Fruit fly (Drosophila melanogaster): Measurements from ENCODE around the gene SPE.
A peak's percentile ranks its signal among the peaks of the same experiment; 100 is the strongest.

The SPE gene

DNA sequence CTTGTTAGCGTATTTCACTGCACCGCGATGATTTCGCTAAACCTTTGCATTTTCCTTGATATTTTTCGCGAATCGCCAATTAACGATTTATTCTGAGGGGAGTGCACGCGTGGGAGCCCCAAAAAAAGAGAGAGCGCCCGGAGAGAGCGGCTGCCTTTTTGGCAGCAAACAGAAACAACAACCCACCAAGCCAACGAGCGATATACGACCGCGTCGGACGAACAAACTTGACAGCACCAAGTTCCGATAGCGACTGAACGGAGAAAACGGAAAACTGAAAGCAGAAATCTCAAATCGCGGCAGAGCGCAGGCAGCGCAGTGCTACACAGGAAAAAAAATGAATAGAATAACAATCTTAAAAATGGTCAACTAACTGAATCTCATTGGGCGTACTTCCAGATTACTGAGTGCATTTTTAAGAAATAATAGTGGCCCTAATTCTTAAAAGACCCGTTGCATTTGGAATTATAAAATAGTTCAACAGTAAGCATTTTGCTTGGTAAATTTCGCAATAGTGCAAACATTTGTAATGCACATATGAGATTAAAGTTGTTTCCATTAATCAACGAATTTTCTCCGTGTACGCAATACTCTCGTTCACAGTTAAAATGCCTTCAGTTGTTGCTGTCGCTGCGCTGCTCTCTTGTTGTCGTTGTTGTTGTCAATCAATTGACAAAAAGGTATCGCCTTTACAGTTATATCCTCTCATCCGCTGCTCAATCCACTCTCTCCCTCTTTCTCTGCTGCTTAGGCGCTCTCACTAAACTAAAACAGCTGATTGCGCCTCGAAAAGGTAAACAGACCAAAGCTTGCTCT lies 16.4 kb upstream of the SPE start, which contains the start of gene CG31145 (continued):
- TF ChIP-seq hkb (optimal IDR thresholded peaks at IDR 0.05) (no peak), hkb (GFP tag; IDR thresholded peaks at IDR 0.05) (peak; percentile 99), exex (tag; optimal IDR thresholded peaks at IDR 0.05) (peak; percentile 93), Dp (GFP tag; optimal IDR thresholded peaks at IDR 0.05) (peak; percentile 40), CG1792 (GFP tag; optimal IDR thresholded peaks at IDR 0.05) (peak; percentile 99), Ets97D (GFP tag; optimal IDR thresholded peaks at IDR 0.05) (peak; percentile 95), Dll (GFP tag; IDR thresholded peaks at IDR 0.05; ENCODE audit: partially characterized antibody) (no peak), CG18619 (GFP tag; optimal IDR thresholded peaks at IDR 0.05) (peak; percentile 100), vnd (GFP tag; IDR thresholded peaks at IDR 0.05; ENCODE audit: partially characterized antibody) (no peak), bab2 (GFP tag; optimal IDR thresholded peaks at IDR 0.05) (peak; percentile 100), onecut (GFP tag; IDR thresholded peaks at IDR 0.05) (peak; percentile 97), ato (GFP tag; IDR thresholded peaks at IDR 0.05; ENCODE audit: partially characterized antibody) (peak; percentile 64; the same call in 1 of the 2 replicates), Optix (GFP tag; IDR thresholded peaks at IDR 0.05) (peak; percentile 99), chm (GFP tag; IDR thresholded peaks at IDR 0.05) (peak; percentile 95), CG3163 (GFP tag; optimal IDR thresholded peaks at IDR 0.05) (peak; percentile 95), CG30403 (GFP tag; optimal IDR thresholded peaks at IDR 0.05) (peak; percentile 100), unpg (GFP tag; optimal IDR thresholded peaks at IDR 0.05) (peak; percentile 99), Six4 (GFP tag; optimal IDR thresholded peaks at IDR 0.05) (peak; percentile 99), tll (GFP tag; optimal IDR thresholded peaks at IDR 0.05) (peak; percentile 65 to 79), E2f2 (GFP tag; IDR thresholded peaks at IDR 0.05) (peak; percentile 92), sqz (GFP tag; optimal IDR thresholded peaks at IDR 0.05) (peak; percentile 99), sd (tag; optimal IDR thresholded peaks at IDR 0.05) (peak; percentile 98), fd3F (GFP tag; optimal IDR thresholded peaks at IDR 0.05) (peak; percentile 99), lilli (GFP tag; optimal IDR thresholded peaks at IDR 0.05) (peak; percentile 100), CG10959 (GFP tag; IDR thresholded peaks at IDR 0.05) (peak; percentile 95), chn (GFP tag; optimal IDR thresholded peaks at IDR 0.05) (peak; percentile 99), scrt (GFP tag; optimal IDR thresholded peaks at IDR 0.05) (peak; percentile 99), ham (GFP tag; IDR thresholded peaks at IDR 0.05) (peak; percentile 99), CG33213 (GFP tag; optimal IDR thresholded peaks at IDR 0.05) (peak; percentile 99), hth (optimal IDR thresholded peaks at IDR 0.05) (no peak), CG12219 (GFP tag; optimal IDR thresholded peaks at IDR 0.05) (peak; percentile 99), HmgZ (tag; optimal IDR thresholded peaks at IDR 0.05) (peak; percentile 100), CG16813 (GFP tag; IDR thresholded peaks at IDR 0.05; ENCODE audit: partially characterized antibody) (0 out of 3 replicates have a peak, but pooled peaks have one; percentile 24), MBD-R2 (GFP tag; IDR thresholded peaks at IDR 0.05) (peak; percentile 98), her (GFP tag; optimal IDR thresholded peaks at IDR 0.05) (peak; percentile 98), BEAF-32 (GFP tag; optimal IDR thresholded peaks at IDR 0.05) (peak; percentile 41), ssp (GFP tag; IDR thresholded peaks at IDR 0.05) (peak; percentile 95), zf30C (GFP tag; optimal IDR thresholded peaks at IDR 0.05) (peak; percentile 95), CG30020 (tag; optimal IDR thresholded peaks at IDR 0.05) (peak; percentile 92), CG18599 (GFP tag; optimal IDR thresholded peaks at IDR 0.05) (peak; percentile 100), fd102C (GFP tag; optimal IDR thresholded peaks at IDR 0.05) (peak; percentile 71), CG11560 (tag; IDR thresholded peaks at IDR 0.05) (peak; percentile 94), caup (GFP tag; optimal IDR thresholded peaks at IDR 0.05; ENCODE audit: severe bottlenecking) (peak; percentile 99), h (optimal IDR thresholded peaks at IDR 0.05) (no peak), CG11093 (GFP tag; IDR thresholded peaks at IDR 0.05) (peak; percentile 99), CG14965 (GFP tag; optimal IDR thresholded peaks at IDR 0.05; ENCODE audit: borderline replicate concordance) (peak; percentile 92), Camta (GFP tag; optimal IDR thresholded peaks at IDR 0.05) (peak; percentile 100), H2.0 (GFP tag; IDR thresholded peaks at IDR 0.05) (peak; percentile 99), CG4707 (GFP tag; optimal IDR thresholded peaks at IDR 0.05) (peak; percentile 95)
